Fruit fly (Drosophila melanogaster): ENCODE measurements around the gene isoQC.

DNA sequence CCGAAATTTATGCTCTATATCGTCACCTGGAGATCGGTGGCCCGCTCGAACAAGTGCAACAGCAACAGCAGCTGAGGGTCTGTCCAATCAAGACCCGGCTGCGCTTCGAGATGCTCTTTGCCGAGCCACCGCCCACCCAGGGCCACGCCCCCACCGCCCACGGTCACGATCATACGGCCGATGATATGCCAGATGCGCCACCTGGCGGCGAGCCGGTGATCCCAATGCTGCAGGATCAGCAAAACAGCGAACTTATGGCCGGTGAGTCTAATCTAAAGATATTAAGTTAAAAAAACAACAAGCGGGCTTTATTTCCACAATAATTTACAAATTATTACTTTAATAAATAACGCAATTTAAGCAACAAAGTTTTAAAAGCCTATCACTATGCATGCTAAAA, 23.9 kb downstream of the isoQC start:
- no peak for TF ChIP-seq Eip75B (GFP tag; optimal IDR thresholded peaks at IDR 0.05)
- no peak for TF ChIP-seq CG6276 (GFP tag; optimal IDR thresholded peaks at IDR 0.05)
